Fruit fly (Drosophila melanogaster) whole organism, adult: ENCODE measurements around the gene CG13054.

ENCODE experiments used
- CG11617 ChIP-seq: fragments of 200-800 bp; sonication (Bioruptor generic); optimal IDR thresholded peaks from 2 replicates; lab custom pipeline; 2017; ENCODE audit warnings: mild to moderate bottlenecking, missing biosample characterization, missing genetic modification reagents, missing genetic modification characterization
- CG12768 ChIP-seq: fragments of 200-800 bp; sonication (Bioruptor generic); optimal IDR thresholded peaks from 2 replicates; lab custom pipeline; 2017; ENCODE audit warnings: missing biosample characterization, missing genetic modification characterization, mild to moderate bottlenecking, moderate library complexity, missing genetic modification reagents
- CG14711 ChIP-seq: fragments of 200-800 bp; sonication (Bioruptor generic); optimal IDR thresholded peaks from 2 replicates; lab custom pipeline; 2018; ENCODE audit warnings: missing biosample characterization, mild to moderate bottlenecking, missing genetic modification characterization, moderate library complexity
- CG33017 ChIP-seq: fragments of 200-800 bp; sonication (Bioruptor generic); optimal IDR thresholded peaks from 2 replicates; lab custom pipeline; 2018; ENCODE audit warnings: missing biosample characterization, mild to moderate bottlenecking, missing genetic modification characterization, moderate library complexity
- CG7045 ChIP-seq: fragments of 200-800 bp; sonication (Bioruptor generic); optimal IDR thresholded peaks from 2 replicates; lab custom pipeline; 2017; ENCODE audit warnings: missing biosample characterization, mild to moderate bottlenecking, missing genetic modification characterization
- Mnt ChIP-seq: fragments of 200-800 bp; sonication (Bioruptor generic); optimal IDR thresholded peaks from 2 replicates; lab custom pipeline; 2016; ENCODE audit warnings: missing biosample characterization, mild to moderate bottlenecking, missing genetic modification characterization
- cic ChIP-seq: fragments of 200-800 bp; sonication (Bioruptor generic); optimal IDR thresholded peaks from 2 replicates; lab custom pipeline; 2017; ENCODE audit warnings: missing biosample characterization, mild to moderate bottlenecking, missing genetic modification characterization, moderate library complexity
- cnc ChIP-seq, 2 experiments: fragments of >200 bp; optimal IDR thresholded peaks; 2 replicates each; lab custom pipeline; 2017
- kay ChIP-seq: fragments of 200-800 bp; sonication (Bioruptor generic); peaks from one replicate; lab custom pipeline; 2016; ENCODE audit warnings: missing biosample characterization, missing genetic modification characterization, borderline replicate concordance
- ovo ChIP-seq: fragments of 200-800 bp; sonication (Bioruptor generic); optimal IDR thresholded peaks from 2 replicates; lab custom pipeline; 2016; ENCODE audit warnings: missing biosample characterization, missing genetic modification characterization
- toe ChIP-seq: fragments of 200-800 bp; sonication (Bioruptor generic); optimal IDR thresholded peaks from 2 replicates; lab custom pipeline; 2016; ENCODE audit warnings: missing biosample characterization, missing genetic modification characterization

DNA sequence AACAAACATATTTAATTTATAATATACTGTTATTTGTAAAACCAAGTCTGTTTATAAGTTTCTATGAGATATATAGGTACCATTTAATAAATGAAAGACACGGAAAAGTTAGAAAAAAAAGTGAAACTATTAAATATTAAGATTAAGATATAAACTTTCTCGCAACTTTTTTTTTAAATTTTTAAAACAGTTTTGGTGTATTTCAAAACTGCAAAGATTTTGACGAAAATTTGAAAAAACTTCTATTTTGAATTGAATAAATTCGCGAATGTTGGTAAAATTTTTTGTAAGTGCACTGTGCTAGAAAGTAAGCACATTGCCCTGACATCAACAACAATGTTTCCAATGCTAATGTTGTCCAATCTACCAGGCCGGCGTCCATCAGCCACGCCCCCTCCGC lies 35.7 kb downstream of the CG13054 start:
- TF ChIP-seq kay (GFP tag; lab: Kevin White, UChicago): no peak
- TF ChIP-seq cic (GFP tag; lab: Kevin White, UChicago): no peak
- no peak for TF ChIP-seq CG14711 (tag; lab: Kevin White, UChicago)
- no peak for TF ChIP-seq cnc (optimal IDR thresholded peaks at IDR 0.05; lab: Kevin White, UChicago)
- no peak for TF ChIP-seq toe (GFP tag; lab: Kevin White, UChicago)
- no peak for TF ChIP-seq CG12768 (GFP tag; lab: Kevin White, UChicago)
- no peak for TF ChIP-seq Mnt (GFP tag; lab: Kevin White, UChicago)
- TF ChIP-seq CG33017 (tag; lab: Kevin White, UChicago): no peak
- TF ChIP-seq CG7045 (GFP tag; lab: Kevin White, UChicago): no peak
- no peak for TF ChIP-seq ovo (GFP tag; lab: Kevin White, UChicago)
- TF ChIP-seq CG11617 (GFP tag; lab: Kevin White, UChicago): no peak
